Fruit fly (Drosophila melanogaster): ENCODE data around the gene CG3568.

The CG3568 gene

dm6 chrX:4505318-4505717 is 37.1 kb upstream of the CG3568 start (continued):
- TF ChIP-seq Med (GFP tag) (peak; percentile 72), CG4404 (GFP tag; IDR thresholded peaks at IDR 0.05) (peak; percentile 39), CG30431 (GFP tag; optimal IDR thresholded peaks at IDR 0.05) (peak; percentile 6), CG2678 (tag; optimal IDR thresholded peaks at IDR 0.05) (peak; percentile 35), CoRest (tag; optimal IDR thresholded peaks at IDR 0.05) (peak; percentile 23), Hey (tag; optimal IDR thresholded peaks at IDR 0.05) (no peak), chif (GFP tag; optimal IDR thresholded peaks at IDR 0.05) (peak in 1 of 2 experiments; percentile 50), HLH54F (GFP tag; optimal IDR thresholded peaks at IDR 0.05) (no peak), tio (GFP tag; optimal IDR thresholded peaks at IDR 0.05) (peak; percentile 15), CG12391 (tag; optimal IDR thresholded peaks at IDR 0.05) (peak; percentile 36), gcm (GFP tag; optimal IDR thresholded peaks at IDR 0.05) (peak; percentile 11), ato (GFP tag; IDR thresholded peaks at IDR 0.05; ENCODE audit: partially characterized antibody) (no peak), zen (tag; optimal IDR thresholded peaks at IDR 0.05) (peak; percentile 24), Ravus (GFP tag; IDR thresholded peaks at IDR 0.05) (no peak), CG17829 (tag; optimal IDR thresholded peaks at IDR 0.05) (no peak), CG7372 (GFP tag; IDR thresholded peaks at IDR 0.05) (no peak), CG9727 (GFP tag; optimal IDR thresholded peaks at IDR 0.05) (peak; percentile 60), usp (GFP tag; optimal IDR thresholded peaks at IDR 0.05) (no peak), zfh1 (GFP tag; IDR thresholded peaks at IDR 0.05) (peak; percentile 47; the same call in 1 of the 3 replicates), row (GFP tag; IDR thresholded peaks at IDR 0.05) (peak; percentile 52; the same call in 2 of the 3 replicates), CG18619 (GFP tag; optimal IDR thresholded peaks at IDR 0.05) (no peak), HLHmδ (GFP tag; optimal IDR thresholded peaks at IDR 0.05) (no peak), btn (GFP tag; optimal IDR thresholded peaks at IDR 0.05) (no peak), zf30C (GFP tag; optimal IDR thresholded peaks at IDR 0.05) (peak; percentile 16), CG1603 (tag; optimal IDR thresholded peaks at IDR 0.05) (peak; percentile 35), CG18599 (GFP tag; optimal IDR thresholded peaks at IDR 0.05) (peak; percentile 28), tin (GFP tag; optimal IDR thresholded peaks at IDR 0.05) (peak; percentile 12), dysf (GFP tag; IDR thresholded peaks at IDR 0.05) (0 out of 3 replicates have a peak, but pooled peaks have one; percentile 12), cad (GFP tag; optimal IDR thresholded peaks at IDR 0.05) (no peak), CG15696 (tag; optimal IDR thresholded peaks at IDR 0.05) (peak; percentile 26), PHDP (tag; optimal IDR thresholded peaks at IDR 0.05) (peak; percentile 5), CG15601 (tag; optimal IDR thresholded peaks at IDR 0.05) (no peak), Max (GFP tag; optimal IDR thresholded peaks at IDR 0.05) (no peak), phol (tag; optimal IDR thresholded peaks at IDR 0.05) (peak; percentile 11), CG33213 (GFP tag; optimal IDR thresholded peaks at IDR 0.05) (no peak), CG17385 (GFP tag; optimal IDR thresholded peaks at IDR 0.05) (peak; percentile 11), NfI (GFP tag; optimal IDR thresholded peaks at IDR 0.05) (no peak), Dll (GFP tag; IDR thresholded peaks at IDR 0.05; ENCODE audit: partially characterized antibody) (no peak), CG7556 (GFP tag; optimal IDR thresholded peaks at IDR 0.05) (peak; percentile 44), HmgZ (tag; optimal IDR thresholded peaks at IDR 0.05) (no peak), ara (GFP tag; IDR thresholded peaks at IDR 0.05) (0 out of 2 replicates have a peak, but pooled peaks have one; percentile 37), CG13424 (tag; optimal IDR thresholded peaks at IDR 0.05) (peak; percentile 18), dm (GFP tag; optimal IDR thresholded peaks at IDR 0.05) (no peak), CG10209 (GFP tag; optimal IDR thresholded peaks at IDR 0.05) (peak; percentile 11), nmo (GFP tag; optimal IDR thresholded peaks at IDR 0.05) (peak; percentile 28), Sox102F (GFP tag; optimal IDR thresholded peaks at IDR 0.05) (peak; percentile 27), Nf-YC (tag; optimal IDR thresholded peaks at IDR 0.05) (no peak), gsb-n (tag; optimal IDR thresholded peaks at IDR 0.05) (no peak), CG14710 (tag; optimal IDR thresholded peaks at IDR 0.05) (peak; percentile 5), gem (tag; optimal IDR thresholded peaks at IDR 0.05) (peak; percentile 63)
